Worm (Caenorhabditis elegans) whole organism, L4 larva: ENCODE results near the gene npr-15.

Source experiments
- D1046.2 ChIP-seq: fragments of 200-800 bp; sonication (Bioruptor generic); IDR thresholded peaks from 2 replicates; pipeline ENCODE4 v1.3.6; 2022; ENCODE audit warnings: missing genetic modification characterization, missing compliant biosample characterization
- aha-1 ChIP-seq: fragments of 150-350 bp; peaks from one replicate; lab custom pipeline; 2014; ENCODE audit warnings: missing biosample characterization, missing genetic modification characterization
- ama-1 ChIP-seq: fragments of 150-350 bp; optimal IDR thresholded peaks from 2 replicates; lab custom pipeline; 2014; ENCODE audit warnings: inconsistent platforms, mixed read lengths
- ceh-82 ChIP-seq: sonication (generic microtip); optimal IDR thresholded peaks from 2 replicates; lab custom pipeline; 2017; ENCODE audit warnings: missing biosample characterization, missing genetic modification characterization
- daf-12 ChIP-seq: fragments of 150-350 bp; optimal IDR thresholded peaks from 2 replicates; lab custom pipeline; 2014; ENCODE audit warnings: missing biosample characterization, missing genetic modification reagents, missing genetic modification characterization
- dpl-1 ChIP-seq: fragments of 150-350 bp; optimal IDR thresholded peaks from 2 replicates; lab custom pipeline; 2014; ENCODE audit warnings: missing biosample characterization, missing genetic modification reagents, missing genetic modification characterization
- fos-1 ChIP-seq: fragments of 150-350 bp; optimal IDR thresholded peaks from 2 replicates; lab custom pipeline; 2014; ENCODE audit warnings: missing biosample characterization, missing genetic modification characterization
- hlh-30 ChIP-seq: sonication (generic microtip); optimal IDR thresholded peaks from 2 replicates; lab custom pipeline; 2017; ENCODE audit warnings: antibody characterized with exemption, mild to moderate bottlenecking, missing genetic modification characterization, missing compliant biosample characterization; ENCODE audit not compliant: insufficient read depth
- lin-13 ChIP-seq: fragments of 150-350 bp; optimal IDR thresholded peaks from 2 replicates; lab custom pipeline; 2014; ENCODE audit warnings: missing biosample characterization, missing genetic modification reagents, missing genetic modification characterization
- lin-39 ChIP-seq: fragments of 150-350 bp; optimal IDR thresholded peaks from 2 replicates; lab custom pipeline; 2014; ENCODE audit warnings: missing biosample characterization, missing genetic modification reagents, missing genetic modification characterization
- madf-9 ChIP-seq: fragments of 200-800 bp; sonication (Bioruptor generic); conservative IDR thresholded peaks from 2 replicates; pipeline ENCODE4 v1.3.6; 2022; ENCODE audit warnings: missing genetic modification reagents, missing genetic modification characterization, missing compliant biosample characterization
- nhr-237 ChIP-seq: sonication (generic microtip); optimal IDR thresholded peaks from 2 replicates; lab custom pipeline; 2017; ENCODE audit warnings: missing biosample characterization, missing genetic modification characterization
- tag-97 ChIP-seq: fragments of 200-800 bp; sonication (Bioruptor generic); IDR thresholded peaks from 2 replicates; pipeline ENCODE4 v1.3.6; 2022; ENCODE audit warnings: missing genetic modification characterization, missing compliant biosample characterization
- unc-62 ChIP-seq, 3 experiments: fragments of 150-350 bp in 1 of 3; sonication (generic microtip); optimal IDR thresholded peaks in 2 of 3; peaks in 1 of 3; 1 replicate in 1 of 3; 2 replicates in 2 of 3; lab custom pipeline; 2014 to 2017; ENCODE audit warnings: missing biosample characterization in 3 of 3, missing genetic modification characterization in 3 of 3, missing genetic modification reagents in 3 of 3, missing genotype in 1 of 3

ce11 chrIII:3674149-3674548 lies 20.3 kb downstream of the npr-15 start:
- TF ChIP-seq tag-97 (GFP tag; lab: Robert Waterston, UW) = no peak
- TF ChIP-seq dpl-1 (GFP tag; lab: Kevin White, UChicago) = no peak
- no peak for TF ChIP-seq D1046.2 (GFP tag; lab: Robert Waterston, UW)
- TF ChIP-seq fos-1 (tag; lab: Kevin White, UChicago) = no peak
- no peak for TF ChIP-seq unc-62 (GFP tag; optimal IDR thresholded peaks at IDR 0.05 in 1 of 2; lab: Kevin White, UChicago)
- TF ChIP-seq unc-62 (tag; optimal IDR thresholded peaks at IDR 0.05; lab: Kevin White, UChicago) = no peak
- TF ChIP-seq daf-12 = no peak
- no peak for TF ChIP-seq aha-1 (tag; lab: Kevin White, UChicago)
- TF ChIP-seq ceh-82 (tag; lab: Kevin White, UChicago) = no peak
- TF ChIP-seq madf-9 (GFP tag; lab: Robert Waterston, UW) = no peak
- TF ChIP-seq lin-39 (tag; lab: Kevin White, UChicago) = no peak
- no peak for TF ChIP-seq hlh-30
- TF ChIP-seq ama-1 (lab: Kevin White, UChicago) = no peak
- TF ChIP-seq nhr-237 (tag; lab: Kevin White, UChicago) = no peak
- TF ChIP-seq lin-13 (GFP tag; lab: Kevin White, UChicago) = no peak
